Worm (Caenorhabditis elegans) whole organism, young adult: ENCODE data around the gene nspd-9.

Source experiments
- B0035.1 ChIP-seq: sonication (generic microtip); optimal IDR thresholded peaks from 2 replicates; lab custom pipeline; 2016; ENCODE audit warnings: missing genetic modification characterization, mild to moderate bottlenecking, missing compliant biosample characterization, missing genotype, missing genetic modification reagents
- F22D6.2 ChIP-seq: sonication (generic microtip); optimal IDR thresholded peaks from 2 replicates; lab custom pipeline; 2016; ENCODE audit warnings: mild to moderate bottlenecking, missing genetic modification characterization, missing compliant biosample characterization
- F55B11.4 ChIP-seq: sonication (generic microtip); optimal IDR thresholded peaks from 2 replicates; lab custom pipeline; 2016; ENCODE audit warnings: missing compliant biosample characterization, missing genetic modification characterization, borderline replicate concordance; ENCODE audit not compliant: insufficient read depth
- Y53G8AR.9 ChIP-seq: fragments of 200-800 bp; sonication (Bioruptor generic); conservative IDR thresholded peaks from 2 replicates; pipeline ENCODE4 v1.3.6; 2022; ENCODE audit warnings: missing genetic modification reagents, missing genetic modification characterization, missing compliant biosample characterization
- Y56A3A.18 ChIP-seq: fragments of 200-800 bp; sonication (Bioruptor generic); IDR thresholded peaks from 2 replicates; pipeline ENCODE4 v1.3.6; 2022; ENCODE audit warnings: missing genetic modification reagents, missing genetic modification characterization, missing compliant biosample characterization
- Y79H2A.3 ChIP-seq: fragments of 200-800 bp; sonication (Bioruptor generic); conservative IDR thresholded peaks from 2 replicates; pipeline ENCODE4 v1.3.6; 2022; ENCODE audit warnings: missing genetic modification reagents, missing genetic modification characterization, missing compliant biosample characterization
- attf-3 ChIP-seq: fragments of 200-800 bp; sonication (Bioruptor generic); conservative IDR thresholded peaks from 2 replicates; pipeline ENCODE4 v1.3.6; 2022; ENCODE audit warnings: missing genetic modification reagents, missing genetic modification characterization, missing compliant biosample characterization
- ceh-27 ChIP-seq: fragments of 200-800 bp; sonication (Bioruptor generic); optimal IDR thresholded peaks from 2 replicates; lab custom pipeline; 2018; ENCODE audit warnings: mild to moderate bottlenecking, missing genetic modification characterization, moderate library complexity, missing compliant biosample characterization
- dpff-1 ChIP-seq: sonication (generic microtip); optimal IDR thresholded peaks from 2 replicates; lab custom pipeline; 2017; ENCODE audit warnings: mild to moderate bottlenecking, missing genetic modification characterization, missing compliant biosample characterization
- egrh-3 ChIP-seq: fragments of 200-800 bp; sonication (Bioruptor generic); IDR thresholded peaks from 2 replicates; pipeline ENCODE4 v1.3.6; 2022; ENCODE audit warnings: missing genetic modification reagents, missing genetic modification characterization, missing compliant biosample characterization
- ets-4 ChIP-seq: fragments of 200-800 bp; sonication (Bioruptor generic); optimal IDR thresholded peaks from 2 replicates; lab custom pipeline; 2018; ENCODE audit warnings: mild to moderate bottlenecking, missing genetic modification characterization, missing compliant biosample characterization
- hlh-26 ChIP-seq: fragments of 200-800 bp; sonication (Bioruptor generic); conservative IDR thresholded peaks from 2 replicates; pipeline ENCODE4 v1.3.6; 2022; ENCODE audit warnings: missing genetic modification reagents, missing genetic modification characterization, missing compliant biosample characterization
- hrde-1 ChIP-seq: sonication (generic microtip); optimal IDR thresholded peaks from 2 replicates; lab custom pipeline; 2016; ENCODE audit warnings: missing genetic modification characterization, mild to moderate bottlenecking, missing compliant biosample characterization, moderate library complexity, missing genotype, missing genetic modification reagents, borderline replicate concordance
- let-607 ChIP-seq, 2 experiments: fragments of 200-800 bp in 1 of 2; sonication (Bioruptor generic) in 1 of 2; sonication (generic microtip) in 1 of 2; optimal IDR thresholded peaks; 2 replicates each; lab custom pipeline; 2016 to 2018; ENCODE audit warnings: mild to moderate bottlenecking in 2 of 2, missing compliant biosample characterization in 2 of 2, missing genetic modification characterization in 2 of 2, moderate library complexity in 2 of 2, missing genotype in 1 of 2
- lin-26 ChIP-seq: fragments of 200-800 bp; sonication (Bioruptor generic); IDR thresholded peaks from 2 replicates; pipeline ENCODE4 v1.3.6; 2022; ENCODE audit warnings: missing genetic modification reagents, missing genetic modification characterization, missing compliant biosample characterization
- lin-40 ChIP-seq: sonication (generic microtip); optimal IDR thresholded peaks from 2 replicates; lab custom pipeline; 2016; ENCODE audit warnings: missing genetic modification characterization, mild to moderate bottlenecking, missing compliant biosample characterization, missing genotype, missing genetic modification reagents
- lir-1 ChIP-seq: fragments of 200-800 bp; sonication (Bioruptor generic); conservative IDR thresholded peaks from 2 replicates; pipeline ENCODE4 v1.3.6; 2022; ENCODE audit warnings: missing genetic modification reagents, missing genetic modification characterization, missing compliant biosample characterization
- lsl-1 ChIP-seq: fragments of 200-800 bp; sonication (Bioruptor generic); optimal IDR thresholded peaks from 2 replicates; lab custom pipeline; 2018; ENCODE audit warnings: mild to moderate bottlenecking, missing genetic modification characterization, moderate library complexity, missing compliant biosample characterization
- madf-6 ChIP-seq: fragments of 200-800 bp; sonication (Bioruptor generic); IDR thresholded peaks from 2 replicates; pipeline ENCODE4 v1.3.6; 2022; ENCODE audit warnings: missing genetic modification reagents, missing genetic modification characterization, missing compliant biosample characterization
- mcd-1 ChIP-seq: fragments of 200-800 bp; sonication (Bioruptor generic); IDR thresholded peaks from 2 replicates; pipeline ENCODE4 v1.3.6; 2022; ENCODE audit warnings: missing genetic modification reagents, missing genetic modification characterization, missing compliant biosample characterization
- nhr-80 ChIP-seq: sonication (generic microtip); optimal IDR thresholded peaks from 2 replicates; lab custom pipeline; 2016; ENCODE audit warnings: missing genetic modification characterization, missing compliant biosample characterization
- pbrm-1 ChIP-seq: fragments of 200-800 bp; sonication (Bioruptor generic); IDR thresholded peaks from 2 replicates; pipeline ENCODE4 v1.3.6; 2022; ENCODE audit warnings: missing genetic modification reagents, missing genetic modification characterization, missing compliant biosample characterization
- snpc-4 ChIP-seq, 5 experiments: fragments of 150-350 bp in 1 of 5; sonication (generic microtip) in 4 of 5; optimal IDR thresholded peaks; 2 replicates each; lab custom pipeline; 2014 to 2018; ENCODE audit warnings: missing genetic modification characterization in 5 of 5, missing biosample characterization in 3 of 5, antibody characterized with exemption in 2 of 5, mild to moderate bottlenecking in 2 of 5, missing compliant biosample characterization in 2 of 5, missing genotype in 2 of 5, moderate library complexity in 2 of 5, missing genetic modification reagents in 1 of 5
- tbp1 ChIP-seq: fragments of 200-800 bp; sonication (Bioruptor generic); optimal IDR thresholded peaks from 2 replicates; lab custom pipeline; 2018; ENCODE audit warnings: mild to moderate bottlenecking, missing genetic modification characterization, missing compliant biosample characterization
- unc-62 ChIP-seq: fragments of 150-350 bp; optimal IDR thresholded peaks from 2 replicates; lab custom pipeline; 2014; ENCODE audit warnings: missing biosample characterization, missing genetic modification reagents, missing genetic modification characterization
- ztf-22 ChIP-seq: fragments of 200-800 bp; sonication (Bioruptor generic); optimal IDR thresholded peaks from 2 replicates; lab custom pipeline; 2018; ENCODE audit warnings: mild to moderate bottlenecking, missing genetic modification characterization, moderate library complexity, missing compliant biosample characterization
- ztf-26 ChIP-seq: sonication (generic microtip); optimal IDR thresholded peaks from 2 replicates; lab custom pipeline; 2017; ENCODE audit warnings: missing genetic modification characterization, missing compliant biosample characterization
- ztf-3 ChIP-seq: fragments of 200-800 bp; sonication (Bioruptor generic); optimal IDR thresholded peaks from 2 replicates; lab custom pipeline; 2018; ENCODE audit warnings: mild to moderate bottlenecking, missing genetic modification characterization, missing compliant biosample characterization

nspd-9 gene

DNA sequence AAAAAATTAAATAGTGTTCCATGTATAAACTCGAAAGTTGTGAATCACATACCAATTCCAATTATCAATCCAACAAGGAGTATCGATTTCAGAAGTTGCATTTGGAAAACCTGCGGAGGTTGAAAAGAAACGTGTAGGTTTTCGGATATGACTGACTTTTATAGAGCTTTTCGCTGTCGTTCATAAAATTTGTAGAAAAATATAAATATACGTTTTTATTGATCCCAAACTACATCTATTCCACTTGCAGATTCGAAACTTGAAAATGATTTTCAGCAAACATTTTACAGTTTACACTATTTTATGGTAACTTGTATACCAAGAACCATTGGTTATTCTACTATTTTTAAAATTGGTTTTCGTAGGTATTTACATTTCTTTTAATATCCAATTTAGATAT, 12.1 kb upstream of the nspd-9 start, which contains the start of gene clec-156:
Gene clec-156, minus strand, starts transcription at position 101 of the 400 bp plus-strand sequence.
- TF ChIP-seq ets-4 (GFP tag; lab: Kevin White, UChicago) (no peak), let-607 (tag; optimal IDR thresholded peaks at IDR 0.05; lab: Kevin White, UChicago) (no peak), Y53G8AR.9 (GFP tag; lab: Robert Waterston, UW) (no peak), B0035.1 (tag; lab: Kevin White, UChicago) (no peak), ztf-3 (GFP tag; lab: Kevin White, UChicago) (no peak), tbp1 (no peak), lir-1 (GFP tag; lab: Robert Waterston, UW) (no peak), egrh-3 (GFP tag; lab: Robert Waterston, UW) (no peak), hrde-1 (tag; lab: Kevin White, UChicago) (no peak), hlh-26 (GFP tag; lab: Robert Waterston, UW) (no peak), Y56A3A.18 (GFP tag; lab: Robert Waterston, UW) (no peak), madf-6 (GFP tag; lab: Robert Waterston, UW) (no peak), Y79H2A.3 (GFP tag; lab: Robert Waterston, UW) (no peak), nhr-80 (tag; lab: Kevin White, UChicago) (no peak), F55B11.4 (no peak)

DNA sequence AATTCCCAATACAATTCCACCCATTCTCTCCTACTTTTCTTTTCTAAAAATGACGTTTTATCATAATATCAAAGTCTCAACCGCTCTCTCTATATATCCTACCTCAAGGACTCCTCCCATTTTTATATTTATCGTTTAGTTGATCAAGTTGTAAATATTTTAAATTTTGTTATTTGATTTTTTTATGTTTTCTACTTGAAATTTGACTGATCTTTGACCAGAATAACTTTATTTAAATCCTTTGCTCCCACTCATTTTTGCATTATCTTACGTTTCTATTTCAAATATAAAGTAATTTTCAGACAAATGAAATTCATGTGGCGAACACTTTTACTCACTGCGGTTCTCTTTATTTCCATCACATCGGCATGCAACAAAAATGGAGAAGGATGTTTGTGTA, 7.3 kb upstream of the nspd-9 start, which contains the start of the genes acbp-7 and F26A1.19:
Gene acbp-7, plus strand, starts transcription at position 301 of the 400 bp plus-strand sequence.
Gene F26A1.19, plus strand, starts transcription at position 303 of the 400 bp plus-strand sequence.
- TF ChIP-seq attf-3 (GFP tag; lab: Robert Waterston, UW) = no peak
- TF ChIP-seq ceh-27 (GFP tag; lab: Kevin White, UChicago) = no peak
- no peak for TF ChIP-seq dpff-1
- TF ChIP-seq lsl-1 (GFP tag; lab: Kevin White, UChicago) = no peak
- TF ChIP-seq F22D6.2 (tag; lab: Kevin White, UChicago) = no peak
- no peak for TF ChIP-seq mcd-1 (GFP tag; lab: Robert Waterston, UW)
- no peak for TF ChIP-seq unc-62 (GFP tag; lab: Kevin White, UChicago)

DNA sequence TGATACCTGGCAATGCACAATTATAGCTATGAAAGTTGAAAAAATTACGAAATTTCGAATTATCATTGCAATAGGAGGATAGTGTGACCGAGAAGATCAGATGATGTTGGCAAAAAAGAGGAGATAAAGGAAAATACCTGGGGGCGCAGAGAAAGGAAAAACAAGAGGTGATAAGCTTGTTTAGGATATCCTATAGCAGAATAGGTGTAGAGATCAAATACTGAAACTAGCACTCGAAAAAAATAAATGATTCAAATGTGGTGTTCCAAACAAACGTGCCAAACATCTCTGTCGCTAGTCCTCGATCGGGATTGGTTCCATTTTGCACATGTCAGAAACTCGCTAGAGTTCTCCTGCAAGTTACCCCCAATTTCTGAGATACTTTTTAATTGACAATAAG, 667 bp downstream of the nspd-9 start, which contains the start of gene F26A1.9:
Gene F26A1.9, minus strand, starts transcription at position 101 of the 400 bp plus-strand sequence.
- no peak for TF ChIP-seq lin-26

DNA sequence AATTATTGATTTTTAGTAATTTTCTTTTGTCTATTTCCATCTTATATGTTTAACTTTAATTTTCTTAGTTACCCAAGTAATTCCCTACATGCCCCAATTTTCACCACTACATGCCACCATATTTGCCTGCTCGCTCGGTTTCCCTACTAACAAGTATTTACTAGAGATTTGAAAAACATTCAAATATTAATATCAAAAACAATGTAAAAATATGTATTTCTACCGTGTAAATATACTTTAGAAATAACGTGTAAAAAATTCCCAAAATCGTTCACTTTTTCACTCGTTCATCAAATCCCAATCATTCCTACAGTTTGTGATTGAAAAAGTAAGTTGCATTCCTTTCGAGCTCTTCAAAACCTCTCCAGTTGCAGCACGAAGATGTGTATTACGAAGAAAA, 3.5 kb downstream of the nspd-9 start, which contains the start of gene F26A1.3:
Gene F26A1.3, plus strand, starts transcription at position 301 of the 400 bp plus-strand sequence.
- TF ChIP-seq lin-40 (no peak), Y53G8AR.9 (GFP tag; lab: Robert Waterston, UW) (no peak), snpc-4 (GFP tag; optimal IDR thresholded peaks at IDR 0.05; lab: Kevin White, UChicago) (no peak), snpc-4 (tag; optimal IDR thresholded peaks at IDR 0.05; lab: Kevin White, UChicago) (no peak), ztf-22 (GFP tag; lab: Kevin White, UChicago) (no peak)

DNA sequence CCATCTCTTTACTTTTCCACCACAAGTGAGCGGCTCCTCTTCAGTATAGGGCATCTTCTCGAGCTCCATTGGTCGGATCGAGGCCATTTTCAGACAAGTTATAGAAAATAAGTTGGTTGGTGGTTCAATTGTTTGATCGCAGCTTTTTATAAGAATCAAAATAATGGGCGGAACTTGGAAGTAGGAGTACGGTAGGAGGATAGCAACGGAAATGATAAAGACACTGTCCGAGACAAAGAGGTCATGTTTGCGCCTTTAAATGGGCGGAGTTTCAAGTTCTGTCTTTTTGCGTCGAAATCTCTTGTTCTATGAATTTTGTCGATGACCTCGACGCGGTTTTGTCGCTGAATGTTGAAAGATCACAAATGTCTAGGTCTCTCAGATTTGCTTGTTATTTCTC, 8.0 kb downstream of the nspd-9 start, which contains the start of gene F26A1.8:
Gene F26A1.8, minus strand, starts transcription at position 101 of the 400 bp plus-strand sequence.
- no peak for TF ChIP-seq let-607 (tag; optimal IDR thresholded peaks at IDR 0.05; lab: Kevin White, UChicago)
- no peak for TF ChIP-seq ztf-26 (tag; lab: Kevin White, UChicago)

DNA sequence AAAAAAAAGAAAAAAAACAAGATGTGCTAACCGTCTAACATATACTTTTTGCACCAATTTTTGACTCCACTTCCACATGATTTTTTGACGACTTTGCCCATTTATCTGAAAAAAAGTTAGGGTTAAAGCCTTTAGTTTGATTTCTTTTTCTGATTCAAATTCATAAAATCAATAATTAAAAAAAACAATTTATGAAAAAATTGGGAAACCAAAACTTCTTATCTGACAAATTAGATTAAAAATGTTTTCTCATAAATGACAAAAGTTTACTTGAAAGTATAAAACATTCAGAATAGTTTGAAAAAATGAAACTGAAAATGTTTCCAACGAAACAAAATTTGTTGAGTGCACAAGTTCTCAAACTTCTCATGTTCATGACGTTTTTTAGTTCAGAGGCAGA, 10.3 kb downstream of the nspd-9 start, which contains the start of gene F26A1.7:
Gene F26A1.7, minus strand, starts transcription at position 101 of the 400 bp plus-strand sequence.
- no peak for TF ChIP-seq pbrm-1 (GFP tag; lab: Robert Waterston, UW)
- TF ChIP-seq, all 124 proteins: peak for 0
